Fruit fly (Drosophila melanogaster): ENCODE results near the gene CG1737.

Gene CG1737

DNA sequence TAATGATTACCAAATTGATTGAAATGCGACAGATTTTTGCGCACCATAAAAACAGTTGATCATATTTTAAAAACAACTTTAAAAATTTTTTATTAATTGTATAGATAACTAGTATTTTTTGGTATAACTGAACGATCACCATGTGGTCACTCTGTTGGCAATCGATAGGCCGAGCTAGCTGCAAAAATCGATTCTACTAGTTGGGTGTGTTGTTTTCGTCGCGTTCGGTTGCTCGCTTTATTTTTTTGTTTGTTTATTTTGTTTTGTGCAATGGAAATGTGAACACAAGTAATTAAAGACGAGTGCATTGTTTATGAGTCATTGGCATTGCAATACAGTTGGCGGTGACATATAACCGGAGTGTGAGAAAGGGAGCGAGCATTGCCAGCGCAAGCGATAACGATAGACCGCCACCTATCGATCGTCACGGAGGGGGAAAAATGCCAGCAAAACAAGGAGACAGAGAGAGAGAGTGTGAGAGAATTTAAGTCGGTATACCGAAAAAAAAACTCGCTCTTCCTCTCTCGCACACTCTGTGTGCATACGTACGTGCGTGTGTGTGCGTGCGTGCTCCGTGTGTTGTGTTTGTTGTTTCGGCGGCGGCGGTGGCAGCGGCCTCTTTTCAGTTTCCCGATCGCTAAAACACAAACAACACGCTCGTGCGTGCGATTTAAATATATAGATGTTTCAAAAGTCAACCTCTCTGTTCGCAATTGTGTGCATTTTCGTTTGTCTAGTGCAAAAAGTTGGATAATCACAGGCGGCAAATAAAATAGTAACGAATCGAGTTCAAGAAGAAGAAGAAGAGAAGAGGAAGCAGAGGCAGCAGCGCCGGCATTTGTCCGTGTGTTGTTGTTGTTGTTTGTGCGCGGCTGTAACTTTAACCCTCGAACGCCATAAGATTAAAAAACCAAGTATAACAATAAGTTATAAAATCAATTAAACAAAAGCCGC is 39.4 kb downstream of the CG1737 start (continued):
- TF ChIP-seq CG3281 (GFP tag; optimal IDR thresholded peaks at IDR 0.05) (peak; percentile 5), Med (GFP tag) (peak; percentile 54), CG6791 (GFP tag; IDR thresholded peaks at IDR 0.05; ENCODE audit: partially characterized antibody) (peak; percentile 70), CG15479 (GFP tag; optimal IDR thresholded peaks at IDR 0.05) (peak; percentile 13), Xrp1 (GFP tag; IDR thresholded peaks at IDR 0.05) (no peak), CG12219 (GFP tag; optimal IDR thresholded peaks at IDR 0.05) (no peak), Stat92E (GFP tag; optimal IDR thresholded peaks at IDR 0.05) (no peak), exex (tag; optimal IDR thresholded peaks at IDR 0.05) (no peak), Rfx (GFP tag; IDR thresholded peaks at IDR 0.05) (peak; percentile 9; the same call in 1 of the 2 replicates), unc-4 (GFP tag; IDR thresholded peaks at IDR 0.05; ENCODE audit: partially characterized antibody) (peak; percentile 62), bowl (GFP tag; IDR thresholded peaks at IDR 0.05) (no peak), Chrac-16 (GFP tag; optimal IDR thresholded peaks at IDR 0.05) (no peak), CG7839 (tag; optimal IDR thresholded peaks at IDR 0.05) (no peak), CG14014 (GFP tag; IDR thresholded peaks at IDR 0.05) (no peak), croc (GFP tag; conservative IDR thresholded peaks at IDR 0.05) (no peak), CG10147 (GFP tag; optimal IDR thresholded peaks at IDR 0.05) (no peak), h (optimal IDR thresholded peaks at IDR 0.05) (no peak), ato (GFP tag; IDR thresholded peaks at IDR 0.05; ENCODE audit: partially characterized antibody) (no peak; the same call in 1 of the 2 replicates), CG11504 (tag; optimal IDR thresholded peaks at IDR 0.05) (no peak), Abd-B (GFP tag; optimal IDR thresholded peaks at IDR 0.05) (no peak), stc (GFP tag; IDR thresholded peaks at IDR 0.05) (peak; percentile 60; the same call in 1 of the 2 replicates), PHDP (tag; optimal IDR thresholded peaks at IDR 0.05) (no peak), CG8359 (GFP tag; optimal IDR thresholded peaks at IDR 0.05; ENCODE audit: borderline replicate concordance) (no peak), Opbp (GFP tag; IDR thresholded peaks at IDR 0.05; ENCODE audit: partially characterized antibody) (peak; percentile 77; the same call in 2 of the 3 replicates), aop (GFP tag; IDR thresholded peaks at IDR 0.05) (no peak), tup (GFP tag; optimal IDR thresholded peaks at IDR 0.05) (no peak), NC2α (GFP tag; optimal IDR thresholded peaks at IDR 0.05) (no peak), CG9609 (GFP tag; optimal IDR thresholded peaks at IDR 0.05) (no peak), Camta (GFP tag; optimal IDR thresholded peaks at IDR 0.05) (no peak), Sry-β (GFP tag; optimal IDR thresholded peaks at IDR 0.05) (no peak), CG6813 (GFP tag; optimal IDR thresholded peaks at IDR 0.05) (no peak), peb (GFP tag; IDR thresholded peaks at IDR 0.05) (no peak), NfI (GFP tag; optimal IDR thresholded peaks at IDR 0.05) (no peak), az2 (GFP tag; optimal IDR thresholded peaks at IDR 0.05) (no peak), eve (GFP tag; optimal IDR thresholded peaks at IDR 0.05) (no peak), CG12104 (GFP tag; optimal IDR thresholded peaks at IDR 0.05) (no peak), Trl (optimal IDR thresholded peaks at IDR 0.05) (peak; percentile 87 to 91), Trl (GFP tag; optimal IDR thresholded peaks at IDR 0.05) (peak; percentile 30), HmgD (GFP tag; optimal IDR thresholded peaks at IDR 0.05) (no peak), CG13296 (GFP tag; optimal IDR thresholded peaks at IDR 0.05) (no peak), CG6683 (GFP tag; optimal IDR thresholded peaks at IDR 0.05) (no peak), CG12769 (tag; optimal IDR thresholded peaks at IDR 0.05) (peak; percentile 17), CG7271 (tag; optimal IDR thresholded peaks at IDR 0.05) (no peak), slp2 (GFP tag; optimal IDR thresholded peaks at IDR 0.05) (no peak), sens (GFP tag) (peak; percentile 54), CG8478 (optimal IDR thresholded peaks at IDR 0.05) (no peak), CG11696 (GFP tag; IDR thresholded peaks at IDR 0.05) (no peak), sisA (GFP tag; IDR thresholded peaks at IDR 0.05) (no peak), CG3163 (GFP tag; optimal IDR thresholded peaks at IDR 0.05) (no peak)
